Worm (Caenorhabditis elegans): ENCODE data around the gene fbxb-38.
A peak's percentile ranks its signal among the peaks of the same experiment; 100 is the strongest.

Gene fbxb-38

DNA sequence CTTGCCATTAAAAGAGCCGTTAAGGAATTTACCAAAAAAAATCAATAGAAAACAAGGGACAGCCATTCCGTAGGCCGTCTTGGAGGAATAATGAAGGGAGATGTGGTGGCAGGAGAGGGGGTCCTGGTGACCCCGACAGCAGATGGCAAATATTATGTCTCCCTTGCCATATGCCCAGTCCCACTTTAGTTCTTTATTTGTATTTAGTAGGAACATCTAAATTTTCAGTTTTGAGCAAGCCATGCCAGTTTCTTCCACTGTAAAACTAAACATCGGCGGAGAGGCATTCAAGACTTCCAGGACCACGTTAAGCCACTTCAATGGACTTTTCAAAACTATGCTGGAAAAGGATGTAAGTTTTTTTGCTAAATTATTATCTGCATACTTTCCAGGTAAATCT is 31.3 kb downstream of the fbxb-38 start, which contains the start of gene C40A11.4:
Gene C40A11.4 (plus strand): TSS at position 188 of the 400 bp plus-strand sequence.
- TF ChIP-seq hlh-8 (tag; optimal IDR thresholded peaks at IDR 0.05) (no peak), ceh-18 (tag; optimal IDR thresholded peaks at IDR 0.05) (no peak), ceh-48 (tag; optimal IDR thresholded peaks at IDR 0.05) (peak; percentile 16)

- TF ChIP-seq ztf-16 (tag; optimal IDR thresholded peaks at IDR 0.05) (no peak), ets-4 (tag; optimal IDR thresholded peaks at IDR 0.05) (no peak), sox-4 (tag; optimal IDR thresholded peaks at IDR 0.05) (no peak)
Observed at ce11 chrII:2135604-2136003, 33.0 kb downstream of the fbxb-38 start, which contains the start of gene hpo-7. Gene hpo-7 (minus strand): TSS chrII:2135704.

DNA sequence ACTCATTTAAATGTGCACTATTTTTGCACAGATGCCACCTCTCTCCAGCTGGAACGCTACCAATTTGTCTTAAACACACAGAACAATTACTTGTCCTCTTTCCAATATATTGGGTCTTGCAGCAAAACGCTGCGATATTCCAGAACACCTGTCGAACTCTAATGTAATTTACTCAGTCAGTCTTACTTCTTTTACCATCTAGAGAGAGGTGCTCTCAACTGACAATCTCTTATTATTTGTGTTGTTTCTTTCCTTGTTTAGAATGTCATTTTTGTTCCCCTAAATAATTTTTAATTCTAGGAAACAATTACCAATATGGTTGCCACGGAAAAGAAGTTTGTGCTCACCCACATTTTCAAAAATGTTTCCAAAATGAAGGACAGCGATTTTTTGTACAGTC is 37.8 kb downstream of the fbxb-38 start, which contains the start of gene sdz-28:
Gene sdz-28 (plus strand): TSS at position 301 of the 400 bp plus-strand sequence.
- no peak for TF ChIP-seq che-1 (tag; optimal IDR thresholded peaks at IDR 0.05)
- no peak for TF ChIP-seq odd-2 (tag; optimal IDR thresholded peaks at IDR 0.05)
- TF ChIP-seq unc-3 (GFP tag; conservative IDR thresholded peaks at IDR 0.05) = no peak
- TF ChIP-seq unc-3 (tag; optimal IDR thresholded peaks at IDR 0.05) = no peak
- no peak for TF ChIP-seq hlh-8 (tag; optimal IDR thresholded peaks at IDR 0.05)
- no peak for TF ChIP-seq ceh-24 (tag; optimal IDR thresholded peaks at IDR 0.05)
- TF ChIP-seq pha-4 (tag; optimal IDR thresholded peaks at IDR 0.05) = no peak
- TF ChIP-seq rnt-1 (tag; optimal IDR thresholded peaks at IDR 0.05) = no peak
- no peak for TF ChIP-seq pax-1 (tag; optimal IDR thresholded peaks at IDR 0.05)
- no peak for TF ChIP-seq pqm-1 (tag; optimal IDR thresholded peaks at IDR 0.05)
- TF ChIP-seq ceh-19 (GFP tag; optimal IDR thresholded peaks at IDR 0.05) = no peak
- TF ChIP-seq ceh-22 (tag; optimal IDR thresholded peaks at IDR 0.05) = no peak
- TF ChIP-seq ceh-6 (GFP tag; optimal IDR thresholded peaks at IDR 0.05) = no peak

DNA sequence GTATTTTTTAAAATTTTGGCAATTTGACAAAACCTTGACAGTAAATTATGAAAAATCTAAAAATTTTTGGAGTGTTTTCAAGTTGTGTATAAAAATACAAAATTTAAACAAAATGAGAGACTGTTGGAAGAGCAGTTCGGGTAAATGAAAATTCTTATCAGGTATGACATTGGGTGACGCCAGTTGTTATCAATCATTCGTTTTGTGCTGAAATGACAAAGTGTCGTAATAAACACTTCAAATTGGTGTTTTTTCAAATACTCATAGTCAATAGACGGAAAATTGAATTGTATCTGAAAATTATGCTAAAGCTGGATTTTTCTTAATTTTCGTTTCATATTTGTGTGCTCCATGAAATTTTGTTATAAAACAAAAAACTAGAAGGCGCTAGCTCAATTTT is 45.8 kb downstream of the fbxb-38 start:
- no peak for TF ChIP-seq ztf-16 (tag; optimal IDR thresholded peaks at IDR 0.05)
- no peak for TF ChIP-seq dve-1 (tag; optimal IDR thresholded peaks at IDR 0.05)
- TF ChIP-seq T23F11.4 (GFP tag; optimal IDR thresholded peaks at IDR 0.05) = no peak
- no peak for TF ChIP-seq nhr-11 (tag; optimal IDR thresholded peaks at IDR 0.05)
- TF ChIP-seq ceh-19 (GFP tag; optimal IDR thresholded peaks at IDR 0.05) = no peak
- no peak for TF ChIP-seq unc-3 (GFP tag; conservative IDR thresholded peaks at IDR 0.05)
- TF ChIP-seq unc-3 (tag; optimal IDR thresholded peaks at IDR 0.05) = no peak
- TF ChIP-seq ceh-45 (GFP tag; IDR thresholded peaks at IDR 0.05) = no peak
- no peak for TF ChIP-seq pha-2 (tag; optimal IDR thresholded peaks at IDR 0.05)
- no peak for TF ChIP-seq eyg-1 (tag; optimal IDR thresholded peaks at IDR 0.05)
- TF ChIP-seq ceh-18 (tag; optimal IDR thresholded peaks at IDR 0.05) = no peak
- no peak for TF ChIP-seq hlh-8 (tag; optimal IDR thresholded peaks at IDR 0.05)
- no peak for TF ChIP-seq elt-4 (tag; optimal IDR thresholded peaks at IDR 0.05)
- no peak for TF ChIP-seq sox-2 (GFP tag; IDR thresholded peaks at IDR 0.05)

DNA sequence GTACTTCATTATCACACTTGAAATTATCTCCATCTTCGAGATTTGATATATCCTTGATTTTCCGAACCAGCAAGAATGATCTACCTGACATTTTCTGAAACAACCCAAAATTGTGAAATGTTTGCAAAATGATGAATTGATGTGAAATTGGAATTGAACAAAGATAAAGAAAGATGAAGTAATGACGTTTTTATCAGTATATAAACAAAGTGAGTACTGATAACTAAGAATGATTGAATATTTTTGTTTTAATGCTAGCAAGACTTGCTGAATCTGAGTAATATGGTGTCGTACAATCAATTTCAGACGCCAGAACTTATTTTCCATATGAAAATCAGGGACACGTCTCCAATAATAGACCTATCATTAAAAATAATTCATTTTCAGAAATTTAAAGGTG is 46.5 kb downstream of the fbxb-38 start, which contains the start of gene math-37:
Gene math-37 (minus strand): TSS at position 101 of the 400 bp plus-strand sequence.
- TF ChIP-seq ceh-45 (GFP tag; IDR thresholded peaks at IDR 0.05) (no peak), dve-1 (tag; optimal IDR thresholded peaks at IDR 0.05) (no peak), fkh-10 (GFP tag; optimal IDR thresholded peaks at IDR 0.05) (no peak), npax-4 (tag; optimal IDR thresholded peaks at IDR 0.05) (no peak), ref-2 (tag; optimal IDR thresholded peaks at IDR 0.05) (no peak), ahr-1 (tag; optimal IDR thresholded peaks at IDR 0.05) (no peak), ceh-22 (tag; optimal IDR thresholded peaks at IDR 0.05) (no peak), pqm-1 (tag; optimal IDR thresholded peaks at IDR 0.05) (no peak), ceh-14 (tag; optimal IDR thresholded peaks at IDR 0.05) (no peak), hlh-6 (tag; optimal IDR thresholded peaks at IDR 0.05) (no peak), ceh-30 (tag; optimal IDR thresholded peaks at IDR 0.05) (no peak), nhr-232 (tag; optimal IDR thresholded peaks at IDR 0.05) (no peak), hlh-8 (tag; optimal IDR thresholded peaks at IDR 0.05) (no peak), zip-5 (tag; optimal IDR thresholded peaks at IDR 0.05) (no peak), nfya-1 (tag; optimal IDR thresholded peaks at IDR 0.05) (no peak), lin-11 (tag; optimal IDR thresholded peaks at IDR 0.05) (no peak), pha-4 (tag; optimal IDR thresholded peaks at IDR 0.05) (no peak), ceh-19 (GFP tag; optimal IDR thresholded peaks at IDR 0.05) (no peak)

Measured in whole organism, late embryonic.